Worm (Caenorhabditis elegans) whole organism, L2 larva: Measurements from ENCODE around the gene F56D2.5.
A peak's percentile ranks its signal among the peaks of the same experiment; 100 is the strongest.

ENCODE experiments used
- C34F6.9 ChIP-seq: fragments of 150-350 bp; optimal IDR thresholded peaks from 2 replicates; lab custom pipeline; 2014; ENCODE audit warnings: missing biosample characterization, missing genetic modification characterization
- F13H6.1 ChIP-seq: sonication (generic microtip); optimal IDR thresholded peaks from 2 replicates; lab custom pipeline; 2016; ENCODE audit warnings: missing genetic modification characterization, missing compliant biosample characterization
- R02D3.7 ChIP-seq: fragments of 150-350 bp; optimal IDR thresholded peaks from 2 replicates; lab custom pipeline; 2014; ENCODE audit warnings: missing biosample characterization, missing genetic modification characterization
- Y55F3AM.14 ChIP-seq: fragments of 200-800 bp; sonication (Bioruptor generic); optimal IDR thresholded peaks from 2 replicates; lab custom pipeline; 2018; ENCODE audit warnings: mild to moderate bottlenecking, missing genetic modification characterization, missing compliant biosample characterization
- alr-1 ChIP-seq: fragments of 150-350 bp; optimal IDR thresholded peaks from 2 replicates; lab custom pipeline; 2014; ENCODE audit warnings: missing biosample characterization, missing genetic modification characterization
- aly-2 ChIP-seq: fragments of 150-350 bp; optimal IDR thresholded peaks from 2 replicates; lab custom pipeline; 2014; ENCODE audit warnings: missing biosample characterization, missing genetic modification characterization
- ama-1 ChIP-seq: fragments of 150-350 bp; optimal IDR thresholded peaks from 2 replicates; lab custom pipeline; 2018; ENCODE audit warnings: inconsistent platforms
- blmp-1 ChIP-seq: sonication (generic microtip); optimal IDR thresholded peaks from 2 replicates; lab custom pipeline; 2017; ENCODE audit warnings: missing genetic modification characterization, mild to moderate bottlenecking, missing compliant biosample characterization, antibody characterized with exemption, moderate library complexity; ENCODE audit not compliant: insufficient read depth
- ceh-16 ChIP-seq: fragments of 150-350 bp; optimal IDR thresholded peaks from 2 replicates; lab custom pipeline; 2014; ENCODE audit warnings: missing biosample characterization, missing genetic modification characterization
- ceh-82 ChIP-seq: fragments of 150-350 bp; optimal IDR thresholded peaks from 2 replicates; lab custom pipeline; 2014; ENCODE audit warnings: missing biosample characterization, missing genetic modification characterization
- crh-2 ChIP-seq: sonication (generic microtip); optimal IDR thresholded peaks from 2 replicates; lab custom pipeline; 2017; ENCODE audit warnings: missing biosample characterization, missing genetic modification characterization
- egl-27 ChIP-seq: sonication (generic microtip); optimal IDR thresholded peaks from 3 replicates; lab custom pipeline; 2017; ENCODE audit warnings: missing biosample characterization, missing genetic modification reagents, missing genetic modification characterization
- elt-1 ChIP-seq: fragments of 150-350 bp; optimal IDR thresholded peaks from 2 replicates; lab custom pipeline; 2014; ENCODE audit warnings: missing biosample characterization, missing genetic modification characterization
- elt-3 ChIP-seq: sonication (generic microtip); optimal IDR thresholded peaks from 2 replicates; lab custom pipeline; 2017; ENCODE audit warnings: missing biosample characterization, missing genetic modification characterization
- fos-1 ChIP-seq: fragments of 150-350 bp; optimal IDR thresholded peaks from 2 replicates; lab custom pipeline; 2014; ENCODE audit warnings: missing biosample characterization, missing genetic modification characterization
- gmeb-1 ChIP-seq: fragments of 150-350 bp; optimal IDR thresholded peaks from 2 replicates; lab custom pipeline; 2014; ENCODE audit warnings: missing biosample characterization, missing genetic modification characterization
- lin-11 ChIP-seq: fragments of 150-350 bp; sonication (generic microtip); optimal IDR thresholded peaks from 2 replicates; lab custom pipeline; 2014; ENCODE audit warnings: missing biosample characterization, missing genetic modification characterization, inconsistent platforms, mixed read lengths
- lin-39 ChIP-seq: fragments of 150-350 bp; optimal IDR thresholded peaks from 2 replicates; lab custom pipeline; 2014; ENCODE audit warnings: missing biosample characterization, missing genetic modification reagents, missing genetic modification characterization
- lsy-2 ChIP-seq, 2 experiments: fragments of 150-350 bp in 1 of 2; sonication (generic microtip) in 1 of 2; optimal IDR thresholded peaks; 2 replicates each; lab custom pipeline; 2014 to 2017; ENCODE audit warnings: missing biosample characterization in 2 of 2, missing genetic modification characterization in 2 of 2
- mab-5 ChIP-seq: fragments of 150-350 bp; optimal IDR thresholded peaks from 2 replicates; lab custom pipeline; 2014; ENCODE audit warnings: missing biosample characterization, missing genetic modification characterization
- mbf-1 ChIP-seq: sonication (generic microtip); optimal IDR thresholded peaks from 2 replicates; lab custom pipeline; 2017; ENCODE audit warnings: missing biosample characterization, missing genetic modification characterization
- mdl-1 ChIP-seq, 2 experiments: fragments of 150-350 bp in 1 of 2; sonication (generic microtip) in 1 of 2; optimal IDR thresholded peaks; 2 replicates each; lab custom pipeline; 2017; ENCODE audit warnings: missing biosample characterization in 2 of 2, missing genetic modification characterization in 2 of 2
- nhr-10 ChIP-seq: sonication (generic microtip); optimal IDR thresholded peaks from 2 replicates; lab custom pipeline; 2017; ENCODE audit warnings: missing biosample characterization, missing genetic modification characterization
- nhr-11 ChIP-seq: fragments of 150-350 bp; optimal IDR thresholded peaks from 2 replicates; lab custom pipeline; 2014; ENCODE audit warnings: missing biosample characterization, missing genetic modification characterization
- nhr-12 ChIP-seq: fragments of 150-350 bp; optimal IDR thresholded peaks from 2 replicates; lab custom pipeline; 2014; ENCODE audit warnings: missing biosample characterization, missing genetic modification characterization
- nhr-21 ChIP-seq: fragments of 150-350 bp; optimal IDR thresholded peaks from 2 replicates; lab custom pipeline; 2014; ENCODE audit warnings: missing biosample characterization, missing genetic modification characterization
- nhr-23 ChIP-seq: fragments of 150-350 bp; optimal IDR thresholded peaks from 2 replicates; lab custom pipeline; 2014; ENCODE audit warnings: missing biosample characterization, missing genetic modification reagents, missing genetic modification characterization
- nhr-237 ChIP-seq: fragments of 150-350 bp; optimal IDR thresholded peaks from 2 replicates; lab custom pipeline; 2014; ENCODE audit warnings: missing biosample characterization, missing genetic modification characterization
- nhr-25 ChIP-seq: fragments of 150-350 bp; sonication (generic microtip); optimal IDR thresholded peaks from 3 replicates; lab custom pipeline; 2014; ENCODE audit warnings: missing biosample characterization, missing genetic modification characterization
- nhr-6 ChIP-seq: fragments of 150-350 bp; optimal IDR thresholded peaks from 2 replicates; lab custom pipeline; 2014; ENCODE audit warnings: missing biosample characterization, missing genetic modification characterization
- nhr-77 ChIP-seq: fragments of 150-350 bp; optimal IDR thresholded peaks from 2 replicates; lab custom pipeline; 2014; ENCODE audit warnings: missing biosample characterization, missing genetic modification characterization
- peb-1 ChIP-seq: fragments of 150-350 bp; optimal IDR thresholded peaks from 2 replicates; lab custom pipeline; 2014; ENCODE audit warnings: missing biosample characterization, missing genetic modification characterization
- sem-4 ChIP-seq: fragments of 150-350 bp; optimal IDR thresholded peaks from 2 replicates; lab custom pipeline; 2014; ENCODE audit warnings: missing biosample characterization, missing genetic modification reagents, missing genetic modification characterization
- skn-1 ChIP-seq: sonication (generic microtip); optimal IDR thresholded peaks from 2 replicates; lab custom pipeline; 2017; ENCODE audit warnings: missing biosample characterization, missing genetic modification characterization
- sma-3 ChIP-seq: sonication (generic microtip); optimal IDR thresholded peaks from 2 replicates; lab custom pipeline; 2016; ENCODE audit warnings: missing genetic modification reagents, missing genetic modification characterization, missing compliant biosample characterization
- sma-9 ChIP-seq, 2 experiments: fragments of 150-350 bp in 1 of 2; sonication (generic microtip) in 1 of 2; optimal IDR thresholded peaks; 2 replicates each; lab custom pipeline; 2014 to 2016; ENCODE audit warnings: missing genetic modification characterization in 2 of 2, mild to moderate bottlenecking in 1 of 2, missing biosample characterization in 1 of 2, missing compliant biosample characterization in 1 of 2, missing genetic modification reagents in 1 of 2, moderate library complexity in 1 of 2
- snpc-4 ChIP-seq: fragments of 150-350 bp; optimal IDR thresholded peaks from 2 replicates; lab custom pipeline; 2014; ENCODE audit warnings: missing biosample characterization, missing genetic modification characterization
- unc-39 ChIP-seq: fragments of 150-350 bp; optimal IDR thresholded peaks from 2 replicates; lab custom pipeline; 2014; ENCODE audit warnings: missing biosample characterization, missing genetic modification characterization
- unc-55 ChIP-seq: fragments of 150-350 bp; sonication (generic microtip); optimal IDR thresholded peaks from 3 replicates; lab custom pipeline; 2014; ENCODE audit warnings: missing biosample characterization, missing genetic modification reagents, missing genetic modification characterization
- unc-62 ChIP-seq: fragments of 150-350 bp; optimal IDR thresholded peaks from 2 replicates; lab custom pipeline; 2014; ENCODE audit warnings: missing biosample characterization, missing genetic modification reagents, missing genetic modification characterization
- zag-1 ChIP-seq: fragments of 150-350 bp; optimal IDR thresholded peaks from 2 replicates; lab custom pipeline; 2014; ENCODE audit warnings: missing biosample characterization, missing genetic modification characterization
- ztf-1 ChIP-seq: fragments of 200-800 bp; sonication (Bioruptor generic); conservative IDR thresholded peaks from 2 replicates; pipeline ENCODE4 v1.3.6; 2022; ENCODE audit warnings: missing genetic modification characterization, missing compliant biosample characterization
- ztf-4 ChIP-seq: fragments of 150-350 bp; optimal IDR thresholded peaks from 2 replicates; lab custom pipeline; 2014; ENCODE audit warnings: missing biosample characterization, missing genetic modification characterization

Gene F56D2.5

ce11 chrIII:5611604-5612324, 30.5 kb upstream of the F56D2.5 start, which contains the start of gene bas-1:
Gene bas-1, plus strand, starts transcription at chrIII:5612274.
- TF ChIP-seq fos-1 (peak; percentile 53), snpc-4 (no peak)

- TF ChIP-seq elt-1 (tag; lab: Kevin White, UChicago) (no peak), crh-2 (tag; lab: Kevin White, UChicago) (peak; percentile 6), ceh-16 (no peak), fos-1 (peak; percentile 69), nhr-10 (tag; lab: Kevin White, UChicago) (no peak), lsy-2 (tag; optimal IDR thresholded peaks at IDR 0.05; lab: Kevin White, UChicago) (no peak), mdl-1 (tag; optimal IDR thresholded peaks at IDR 0.05; lab: Kevin White, UChicago) (no peak), nhr-6 (tag; lab: Kevin White, UChicago) (no peak), unc-39 (tag; lab: Kevin White, UChicago) (no peak), elt-3 (tag; lab: Kevin White, UChicago) (no peak)
These were observed 29.1 kb upstream of the F56D2.5 start, which contains the start of gene C05D2.8 for ce11 chrIII:5610276-5610675. Gene C05D2.8, minus strand, starts transcription at chrIII:5610346.

- no peak for TF ChIP-seq ama-1 (lab: Kevin White, UChicago)
- no peak for TF ChIP-seq peb-1
- TF ChIP-seq R02D3.7 (tag; lab: Kevin White, UChicago): no peak
- no peak for TF ChIP-seq nhr-77 (tag; lab: Kevin White, UChicago)
- TF ChIP-seq C34F6.9 (tag; lab: Kevin White, UChicago): no peak
These were observed 22.9 kb upstream of the F56D2.5 start, which contains the start of gene xnd-1 for ce11 chrIII:5604080-5604479. Gene xnd-1, plus strand, starts transcription at chrIII:5604460.

ce11 chrIII:5603439-5603986, 22.3 kb upstream of the F56D2.5 start, which contains the start of gene madf-11:
Gene madf-11, minus strand, starts transcription at chrIII:5603489.
- TF ChIP-seq skn-1 (tag; lab: Kevin White, UChicago) (no peak), nhr-23 (tag; lab: Kevin White, UChicago) (no peak), nhr-21 (tag; lab: Kevin White, UChicago) (peak; percentile 55), blmp-1 (tag; lab: Kevin White, UChicago) (peak; percentile 4), elt-1 (tag; lab: Kevin White, UChicago) (no peak), gmeb-1 (tag; lab: Kevin White, UChicago) (peak; percentile 65), peb-1 (no peak), lin-11 (tag; lab: Kevin White, UChicago) (peak; percentile 42), lin-39 (no peak), F13H6.1 (tag; lab: Kevin White, UChicago) (peak; percentile 50), unc-55 (GFP tag; lab: Kevin White, UChicago) (peak; percentile 86), nhr-11 (tag; lab: Kevin White, UChicago) (no peak), ceh-82 (tag; lab: Kevin White, UChicago) (no peak), unc-62 (GFP tag; lab: Kevin White, UChicago) (no peak), nhr-237 (tag; lab: Kevin White, UChicago) (no peak), elt-3 (tag; lab: Kevin White, UChicago) (no peak), ztf-1 (GFP tag; lab: Robert Waterston, UW) (no peak), snpc-4 (peak; percentile 49), ama-1 (lab: Kevin White, UChicago) (no peak), fos-1 (peak; percentile 59), sem-4 (tag; lab: Kevin White, UChicago) (no peak), egl-27 (tag; lab: Kevin White, UChicago) (no peak), ztf-4 (tag; lab: Kevin White, UChicago) (no peak), unc-39 (tag; lab: Kevin White, UChicago) (no peak), nhr-10 (tag; lab: Kevin White, UChicago) (no peak), nhr-25 (tag; lab: Kevin White, UChicago) (no peak), crh-2 (tag; lab: Kevin White, UChicago) (peak; percentile 62), R02D3.7 (tag; lab: Kevin White, UChicago) (no peak), sma-9 (GFP tag; optimal IDR thresholded peaks at IDR 0.05; lab: Kevin White, UChicago) (peak; percentile 41), sma-9 (tag; optimal IDR thresholded peaks at IDR 0.05; lab: Kevin White, UChicago) (no peak), ceh-16 (no peak), nhr-12 (tag; lab: Kevin White, UChicago) (no peak), nhr-6 (tag; lab: Kevin White, UChicago) (no peak), mab-5 (tag; lab: Kevin White, UChicago) (peak; percentile 53), nhr-77 (tag; lab: Kevin White, UChicago) (no peak), aly-2 (tag; lab: Kevin White, UChicago) (no peak), sma-3 (GFP tag; lab: Kevin White, UChicago) (peak; percentile 58), Y55F3AM.14 (GFP tag; lab: Kevin White, UChicago) (no peak), C34F6.9 (tag; lab: Kevin White, UChicago) (peak; percentile 77), zag-1 (peak; percentile 24), mdl-1 (tag; optimal IDR thresholded peaks at IDR 0.05; lab: Kevin White, UChicago) (peak; percentile 27 to 66), mbf-1 (no peak), lsy-2 (tag; optimal IDR thresholded peaks at IDR 0.05; lab: Kevin White, UChicago) (peak; percentile 36 to 81), alr-1 (no peak)
